Worm (Caenorhabditis elegans) whole organism, late embryonic: ENCODE data around the gene C11E4.7.

ENCODE experiments used
- C38D4.7 ChIP-seq: fragments of 200-800 bp; sonication (Bioruptor generic); optimal IDR thresholded peaks from 2 replicates; lab custom pipeline; 2018; ENCODE audit warnings: mild to moderate bottlenecking, missing genetic modification characterization, moderate library complexity, missing compliant biosample characterization
- elt-2 ChIP-seq: sonication (generic microtip); optimal IDR thresholded peaks from 2 replicates; lab custom pipeline; 2016; ENCODE audit warnings: missing genetic modification reagents, missing genetic modification characterization, missing compliant biosample characterization
- pha-4 ChIP-seq: fragments of 150-350 bp; optimal IDR thresholded peaks from 2 replicates; lab custom pipeline; 2018; ENCODE audit warnings: missing biosample characterization, missing genetic modification reagents, missing genetic modification characterization
- tbx-7 ChIP-seq: sonication (generic microtip); optimal IDR thresholded peaks from 2 replicates; lab custom pipeline; 2016; ENCODE audit warnings: missing genotype, missing genetic modification characterization, missing compliant biosample characterization

- TF ChIP-seq tbx-7 (tag; lab: Kevin White, UChicago): no peak
- no peak for TF ChIP-seq C38D4.7
- TF ChIP-seq pha-4: no peak
- no peak for TF ChIP-seq elt-2
These were observed 32.7 kb upstream of the C11E4.7 start, which contains the start of gene gpx-5 for ce11 chrX:9584333-9584732.
